Fruit fly (Drosophila melanogaster) whole organism, embryonic: ENCODE data around the gene CG14535.
A peak's percentile ranks its signal among the peaks of the same experiment; 100 is the strongest.

Experiments used
- Adf1 ChIP-seq: fragments of 200-800 bp; sonication (Bioruptor generic); IDR thresholded peaks from 2 replicates; pipeline ENCODE4 v1.3.6; 2022; ENCODE audit warnings: missing biosample characterization, missing genetic modification characterization
- CG10209 ChIP-seq: fragments of 200-800 bp; sonication (Bioruptor generic); optimal IDR thresholded peaks from 3 replicates; lab custom pipeline; 2017; ENCODE audit warnings: missing biosample characterization, mild to moderate bottlenecking, missing genetic modification characterization, missing genetic modification reagents
- CG11560 ChIP-seq: fragments of 200-800 bp; sonication (Bioruptor generic); IDR thresholded peaks from 3 replicates; pipeline ENCODE4 v1.3.6; 2022; ENCODE audit warnings: missing biosample characterization, missing genetic modification characterization
- CG11723 ChIP-seq: fragments of 200-800 bp; sonication (Bioruptor generic); optimal IDR thresholded peaks from 2 replicates; lab custom pipeline; 2017; ENCODE audit warnings: missing biosample characterization, mild to moderate bottlenecking, missing genetic modification characterization
- CG12236 ChIP-seq: fragments of 200-800 bp; sonication (Bioruptor generic); optimal IDR thresholded peaks from 2 replicates; lab custom pipeline; 2016; ENCODE audit warnings: missing biosample characterization, missing genetic modification characterization
- CG16779 ChIP-seq: fragments of 200-800 bp; sonication (Bioruptor generic); IDR thresholded peaks from 2 replicates; pipeline ENCODE4 v1.3.6; 2022; ENCODE audit warnings: missing biosample characterization, missing genetic modification characterization
- CG17361 ChIP-seq: fragments of 200-800 bp; sonication (Bioruptor generic); IDR thresholded peaks from 3 replicates; pipeline ENCODE4 v1.3.6; 2022; ENCODE audit warnings: missing biosample characterization, missing genetic modification characterization
- CG18599 ChIP-seq: fragments of 200-800 bp; sonication (Bioruptor generic); optimal IDR thresholded peaks from 3 replicates; lab custom pipeline; 2017; ENCODE audit warnings: missing biosample characterization, missing genetic modification characterization, mild to moderate bottlenecking, moderate library complexity, missing genetic modification reagents
- CG2120 ChIP-seq: fragments of 200-800 bp; sonication (Bioruptor generic); optimal IDR thresholded peaks from 3 replicates; lab custom pipeline; 2016; ENCODE audit warnings: missing biosample characterization, missing genetic modification characterization
- CG2678 ChIP-seq: fragments of 200-800 bp; sonication (Bioruptor generic); optimal IDR thresholded peaks from 3 replicates; lab custom pipeline; 2019; ENCODE audit warnings: missing biosample characterization, mild to moderate bottlenecking, missing genetic modification characterization, moderate library complexity
- CG32532 ChIP-seq: fragments of 200-800 bp; sonication (Bioruptor generic); IDR thresholded peaks from 2 replicates; pipeline ENCODE4 v1.3.6; 2022; ENCODE audit warnings: missing biosample characterization, missing genetic modification characterization
- CG3407 ChIP-seq: fragments of 200-800 bp; sonication (Bioruptor generic); optimal IDR thresholded peaks from 2 replicates; lab custom pipeline; 2018; ENCODE audit warnings: missing biosample characterization, mild to moderate bottlenecking, missing genetic modification characterization
- CG6272 ChIP-seq: fragments of 200-800 bp; sonication (Bioruptor generic); IDR thresholded peaks from 2 replicates; pipeline ENCODE4 v1.3.6; 2022; ENCODE audit warnings: missing biosample characterization, missing genetic modification characterization
- CG6689 ChIP-seq: fragments of 200-800 bp; sonication (Bioruptor generic); IDR thresholded peaks from 2 replicates; pipeline ENCODE4 v1.3.6; 2022; ENCODE audit warnings: missing biosample characterization, missing genetic modification characterization
- CG8924 ChIP-seq: fragments of 200-800 bp; optimal IDR thresholded peaks from 3 replicates; lab custom pipeline; 2019; ENCODE audit warnings: missing biosample characterization, mild to moderate bottlenecking, missing genetic modification characterization, moderate library complexity
- Dfd ChIP-seq, 2 experiments: fragments of >200 bp; optimal IDR thresholded peaks; 2 replicates each; lab custom pipeline; 2017; ENCODE audit warnings: missing biosample characterization in 2 of 2, missing genetic modification characterization in 2 of 2
- Dp ChIP-seq: fragments of 200-800 bp; sonication (Bioruptor generic); optimal IDR thresholded peaks from 2 replicates; lab custom pipeline; 2018; ENCODE audit warnings: missing biosample characterization, mild to moderate bottlenecking, missing genetic modification characterization, moderate library complexity
- Ets65A ChIP-seq: fragments of 200-800 bp; sonication (Bioruptor generic); peaks from one replicate; lab custom pipeline; 2016; ENCODE audit warnings: missing biosample characterization, missing genetic modification characterization
- H15 ChIP-seq: fragments of 200-800 bp; sonication (Bioruptor generic); IDR thresholded peaks from 3 replicates; pipeline ENCODE4 v1.3.6; 2022; ENCODE audit warnings: missing biosample characterization, missing genetic modification characterization
- HLH3B ChIP-seq: fragments of 200-800 bp; sonication (Bioruptor generic); IDR thresholded peaks from 2 replicates; pipeline ENCODE4 v1.3.6; 2022; ENCODE audit warnings: missing biosample characterization, missing genetic modification characterization
- Hr51 ChIP-seq, 2 experiments: fragments of 200-800 bp; sonication (Bioruptor generic); optimal IDR thresholded peaks; 2 replicates in 1 of 2; 3 replicates in 1 of 2; lab custom pipeline; 2016 to 2018; ENCODE audit warnings: missing biosample characterization in 2 of 2, missing genetic modification characterization in 2 of 2, mild to moderate bottlenecking in 1 of 2, moderate library complexity in 1 of 2
- Med ChIP-seq: fragments of 200-800 bp; sonication (Bioruptor generic); peaks from one replicate; lab custom pipeline; 2016; ENCODE audit warnings: missing biosample characterization, missing genetic modification characterization, mild to moderate bottlenecking, inconsistent platforms, moderate library complexity
- NK7.1 ChIP-seq: fragments of 200-800 bp; sonication (Bioruptor generic); optimal IDR thresholded peaks from 3 replicates; lab custom pipeline; 2016; ENCODE audit warnings: missing biosample characterization, missing genetic modification characterization
- abd-A ChIP-seq: fragments of 200-800 bp; sonication (Bioruptor generic); optimal IDR thresholded peaks from 3 replicates; lab custom pipeline; 2019; ENCODE audit warnings: missing biosample characterization, mild to moderate bottlenecking, missing genetic modification characterization, moderate library complexity
- btn ChIP-seq: fragments of 200-800 bp; sonication (Bioruptor generic); optimal IDR thresholded peaks from 2 replicates; lab custom pipeline; 2016; ENCODE audit warnings: missing biosample characterization, missing genetic modification characterization
- chinmo ChIP-seq: fragments of 200-800 bp; sonication (Bioruptor generic); IDR thresholded peaks from 4 replicates; pipeline ENCODE4 v1.3.6; 2022; ENCODE audit warnings: missing biosample characterization, missing genetic modification characterization; ENCODE audit not compliant: partially characterized antibody
- ci ChIP-seq: fragments of 200-800 bp; sonication (Bioruptor generic); IDR thresholded peaks from 3 replicates; pipeline ENCODE4 v1.3.6; 2022; ENCODE audit warnings: missing biosample characterization, missing genetic modification characterization
- crol ChIP-seq: fragments of 200-800 bp; sonication (Bioruptor generic); IDR thresholded peaks from 2 replicates; pipeline ENCODE4 v1.3.6; 2022; ENCODE audit warnings: missing biosample characterization, missing genetic modification characterization
- eve ChIP-seq, 2 experiments: fragments of >200 bp; optimal IDR thresholded peaks; 2 replicates each; lab custom pipeline; 2017; ENCODE audit warnings: missing biosample characterization in 2 of 2, missing genetic modification characterization in 2 of 2
- gem ChIP-seq: fragments of 200-800 bp; sonication (Bioruptor generic); optimal IDR thresholded peaks from 2 replicates; lab custom pipeline; 2019; ENCODE audit warnings: missing biosample characterization, mild to moderate bottlenecking, missing genetic modification characterization, moderate library complexity
- grau ChIP-seq: fragments of 200-800 bp; optimal IDR thresholded peaks from 3 replicates; lab custom pipeline; 2019; ENCODE audit warnings: missing biosample characterization, mild to moderate bottlenecking, missing genetic modification characterization, moderate library complexity
- grn ChIP-seq: fragments of 200-800 bp; sonication (Bioruptor generic); optimal IDR thresholded peaks from 3 replicates; lab custom pipeline; 2017; ENCODE audit warnings: missing biosample characterization, missing genetic modification characterization
- hkb ChIP-seq, 2 experiments: fragments of 200-800 bp in 1 of 2; fragments of >200 bp in 1 of 2; sonication (Bioruptor generic) in 1 of 2; IDR thresholded peaks in 1 of 2; optimal IDR thresholded peaks in 1 of 2; 2 replicates each; pipeline versions ENCODE4 v1.3.6 to Lab custom; 2017 to 2022; ENCODE audit warnings: missing biosample characterization in 1 of 2, missing genetic modification characterization in 1 of 2
- onecut ChIP-seq: fragments of 200-800 bp; sonication (Bioruptor generic); IDR thresholded peaks from 2 replicates; pipeline ENCODE4 v1.3.6; 2022; ENCODE audit warnings: missing biosample characterization, missing genetic modification characterization
- pb ChIP-seq: fragments of 200-800 bp; sonication (Bioruptor generic); optimal IDR thresholded peaks from 3 replicates; lab custom pipeline; 2016; ENCODE audit warnings: missing biosample characterization, missing genetic modification characterization
- row ChIP-seq: fragments of 200-800 bp; sonication (Bioruptor generic); IDR thresholded peaks from 3 replicates; pipeline ENCODE4 v1.3.6; 2022; ENCODE audit warnings: missing biosample characterization, missing genetic modification characterization
- schlank ChIP-seq: fragments of 200-800 bp; sonication (Bioruptor generic); optimal IDR thresholded peaks from 2 replicates; lab custom pipeline; 2018; ENCODE audit warnings: missing biosample characterization, mild to moderate bottlenecking, missing genetic modification characterization
- sens ChIP-seq: fragments of 200-800 bp; sonication (Bioruptor generic); peaks from one replicate; lab custom pipeline; 2016; ENCODE audit warnings: missing biosample characterization, missing genetic modification characterization
- vvl ChIP-seq: fragments of 200-800 bp; sonication (Bioruptor generic); IDR thresholded peaks from 2 replicates; pipeline ENCODE4 v1.3.6; 2022; ENCODE audit warnings: missing biosample characterization, missing genetic modification characterization

The CG14535 gene

DNA sequence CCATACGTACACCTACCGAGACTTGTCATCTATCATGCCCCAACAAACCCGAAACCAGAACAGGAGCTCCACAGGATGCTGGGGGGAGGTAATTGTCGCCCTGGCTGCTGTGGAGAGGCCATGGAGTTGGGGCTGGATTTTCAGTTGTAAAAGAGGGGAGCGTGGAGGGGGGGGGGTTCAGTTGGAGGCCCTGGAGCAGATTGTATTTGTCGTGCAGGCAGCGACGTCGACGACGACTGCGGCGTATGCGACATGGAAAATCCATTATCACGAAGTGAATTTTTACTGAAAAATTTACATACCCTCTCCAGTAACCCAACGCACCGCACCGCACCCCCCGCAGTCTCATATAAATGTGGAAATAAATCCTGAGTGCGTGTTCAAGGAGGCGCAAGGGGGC, 21.6 kb downstream of the CG14535 start:
- TF ChIP-seq onecut (GFP tag; lab: Robert Waterston, UW) (no peak), schlank (no peak), Ets65A (GFP tag; lab: Kevin White, UChicago) (peak; percentile 42), Med (GFP tag; lab: Kevin White, UChicago) (peak; percentile 69), CG8924 (tag; lab: Kevin White, UChicago) (no peak), crol (GFP tag; lab: Robert Waterston, UW) (peak; percentile 83), abd-A (peak; percentile 37), CG16779 (GFP tag; lab: Robert Waterston, UW) (0 out of 2 replicates have a peak, but pooled peaks have one; percentile 3), Adf1 (GFP tag; lab: Robert Waterston, UW) (peak; percentile 76; the same call in 1 of the 2 replicates), chinmo (GFP tag; lab: Robert Waterston, UW) (0 out of 4 replicates have a peak, but pooled peaks have one; percentile 27), ci (GFP tag; lab: Robert Waterston, UW) (0 out of 3 replicates have a peak, but pooled peaks have one; percentile 21), CG11723 (GFP tag; lab: Kevin White, UChicago) (no peak), H15 (peak; percentile 15; the same call in 1 of the 3 replicates)

DNA sequence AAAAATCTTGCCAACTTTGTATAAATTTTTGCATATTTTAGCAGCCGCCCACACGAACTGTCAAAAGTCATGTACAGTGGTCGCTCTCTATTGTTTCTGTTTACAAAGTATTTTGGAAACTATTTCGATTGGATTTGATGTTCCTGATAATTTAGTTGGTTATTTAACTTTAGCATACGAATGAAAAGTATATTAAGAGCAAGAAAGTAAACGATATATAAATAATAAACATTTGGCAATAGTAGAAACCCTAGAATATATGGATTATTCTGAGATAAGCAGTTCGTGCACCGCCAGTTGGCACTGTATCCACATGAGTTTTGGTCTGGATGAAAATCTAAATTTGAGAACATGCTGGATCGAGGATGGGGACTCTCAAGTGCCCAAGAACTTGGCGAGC, 22.0 kb downstream of the CG14535 start:
- TF ChIP-seq Dfd (GFP tag; optimal IDR thresholded peaks at IDR 0.05; lab: Kevin White, UChicago) (no peak), HLH3B (no peak), btn (GFP tag; lab: Kevin White, UChicago) (no peak), Dp (GFP tag; lab: Kevin White, UChicago) (no peak), sens (peak; percentile 75), CG18599 (GFP tag; lab: Kevin White, UChicago) (peak; percentile 30), CG10209 (GFP tag; lab: Kevin White, UChicago) (no peak), Hr51 (GFP tag; optimal IDR thresholded peaks at IDR 0.05; lab: Kevin White, UChicago) (peak in 1 of 2 experiments; percentile 37), CG32532 (no peak), CG11560 (tag; lab: Robert Waterston, UW) (no peak), CG3407 (GFP tag; lab: Kevin White, UChicago) (no peak), CG2678 (tag; lab: Kevin White, UChicago) (peak; percentile 16), CG2120 (peak; percentile 32), row (GFP tag; lab: Robert Waterston, UW) (peak; percentile 54), eve (GFP tag; optimal IDR thresholded peaks at IDR 0.05; lab: Kevin White, UChicago) (no peak), gem (peak; percentile 16), vvl (GFP tag; lab: Robert Waterston, UW) (0 out of 2 replicates have a peak, but pooled peaks have one; percentile 8), grn (GFP tag; lab: Kevin White, UChicago) (no peak), CG17361 (GFP tag; lab: Robert Waterston, UW) (0 out of 3 replicates have a peak, but pooled peaks have one; percentile 13), CG12236 (GFP tag; lab: Kevin White, UChicago) (no peak), pb (GFP tag; lab: Kevin White, UChicago) (no peak), CG6272 (GFP tag; lab: Robert Waterston, UW) (no peak), hkb (optimal IDR thresholded peaks at IDR 0.05; lab: Kevin White, UChicago) (no peak), hkb (GFP tag; IDR thresholded peaks at IDR 0.05; lab: Robert Waterston, UW) (no peak), NK7.1 (GFP tag; lab: Kevin White, UChicago) (no peak), grau (tag; lab: Kevin White, UChicago) (peak; percentile 72), CG6689 (0 out of 2 replicates have a peak, but pooled peaks have one; percentile 13)
